Worm (Caenorhabditis elegans) whole organism, L1 larva: Measurements from ENCODE around the gene T09A5.15.

ENCODE experiments used
- egl-27 ChIP-seq, 2 experiments: fragments of 150-350 bp in 1 of 2; sonication (generic microtip); optimal IDR thresholded peaks; 3 replicates each; lab custom pipeline; 2017 to 2018; ENCODE audit warnings: missing biosample characterization in 2 of 2, missing genetic modification characterization in 2 of 2, missing genetic modification reagents in 2 of 2
- fos-1 ChIP-seq: fragments of 150-350 bp; optimal IDR thresholded peaks from 2 replicates; lab custom pipeline; 2014; ENCODE audit warnings: missing biosample characterization, missing genetic modification characterization
- lir-3 ChIP-seq: sonication (generic microtip); optimal IDR thresholded peaks from 2 replicates; lab custom pipeline; 2016; ENCODE audit warnings: mild to moderate bottlenecking, missing genetic modification characterization, moderate library complexity, missing compliant biosample characterization; ENCODE audit not compliant: poor library complexity
- nhr-11 ChIP-seq: fragments of 150-350 bp; optimal IDR thresholded peaks from 2 replicates; lab custom pipeline; 2014; ENCODE audit warnings: missing biosample characterization, missing genetic modification characterization
- nhr-19 ChIP-seq: fragments of 200-800 bp; sonication (Bioruptor generic); conservative IDR thresholded peaks from 2 replicates; pipeline ENCODE4 v1.3.6; 2022; ENCODE audit warnings: missing genetic modification characterization, missing compliant biosample characterization
- nhr-28 ChIP-seq: fragments of 150-350 bp; optimal IDR thresholded peaks from 2 replicates; lab custom pipeline; 2014; ENCODE audit warnings: missing biosample characterization, missing genetic modification characterization
- nhr-71 ChIP-seq: sonication (generic microtip); optimal IDR thresholded peaks from 2 replicates; lab custom pipeline; 2016; ENCODE audit warnings: mild to moderate bottlenecking, missing genetic modification characterization, moderate library complexity, missing compliant biosample characterization
- nhr-90 ChIP-seq: sonication (generic microtip); optimal IDR thresholded peaks from 2 replicates; lab custom pipeline; 2016; ENCODE audit warnings: mild to moderate bottlenecking, missing genetic modification characterization, missing compliant biosample characterization; ENCODE audit not compliant: poor library complexity
- snpc-4 ChIP-seq: fragments of 150-350 bp; optimal IDR thresholded peaks from 2 replicates; lab custom pipeline; 2014; ENCODE audit warnings: missing biosample characterization, missing genetic modification characterization

DNA sequence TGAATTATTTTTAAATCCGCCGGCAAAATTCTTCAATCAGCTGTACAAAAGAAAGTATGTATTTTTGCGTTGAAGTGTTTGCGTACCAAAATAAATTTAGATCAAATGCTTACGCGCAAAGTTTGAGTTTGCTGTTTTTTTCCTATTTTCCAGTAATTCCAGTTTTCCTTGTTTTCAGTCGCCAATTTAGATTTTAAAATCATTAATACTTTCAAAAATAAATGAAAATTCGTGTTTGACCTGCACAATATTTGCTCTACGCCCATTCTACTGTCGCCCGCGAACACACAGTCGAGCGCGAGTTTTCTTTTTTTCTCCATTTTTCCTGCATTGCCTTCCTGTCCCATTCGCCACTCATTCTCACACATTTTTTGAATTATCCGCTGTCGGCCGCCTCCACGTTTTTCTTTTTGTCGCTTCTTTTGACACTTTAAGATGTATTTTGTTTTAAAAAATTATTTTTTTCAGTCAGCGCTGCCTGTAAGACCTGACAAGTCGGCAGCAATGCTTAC lies 35.1 kb downstream of the T09A5.15 start, which contains the start of gene ptc-1:
- TF ChIP-seq lir-3 (tag; lab: Kevin White, UChicago) (no peak), nhr-71 (tag; lab: Kevin White, UChicago) (no peak), nhr-90 (tag; lab: Kevin White, UChicago) (no peak), nhr-11 (no peak), snpc-4 (tag; lab: Kevin White, UChicago) (no peak), egl-27 (tag; optimal IDR thresholded peaks at IDR 0.05; lab: Kevin White, UChicago) (no peak), nhr-19 (GFP tag; lab: Robert Waterston, UW) (no peak), nhr-28 (tag; lab: Kevin White, UChicago) (no peak), fos-1 (tag; lab: Kevin White, UChicago) (no peak)
